Fruit fly (Drosophila melanogaster): ENCODE results near the gene CG15353.

dm6 chr2L:1988192-1988561 is 18.8 kb downstream of the CG15353 start, which contains the start of gene Npc2a:
- TF ChIP-seq CG33017 (tag; optimal IDR thresholded peaks at IDR 0.05) = no peak
- TF ChIP-seq CG11617 (GFP tag; optimal IDR thresholded peaks at IDR 0.05) = no peak
- TF ChIP-seq CG5204 (GFP tag; optimal IDR thresholded peaks at IDR 0.05) = no peak
- TF ChIP-seq tj (GFP tag; optimal IDR thresholded peaks at IDR 0.05) = peak; percentile 98
- TF ChIP-seq Mnt (GFP tag; optimal IDR thresholded peaks at IDR 0.05) = no peak
- no peak for TF ChIP-seq pad (GFP tag; optimal IDR thresholded peaks at IDR 0.05)
- TF ChIP-seq Clk (GFP tag; optimal IDR thresholded peaks at IDR 0.05) = no peak
- TF ChIP-seq cnc (optimal IDR thresholded peaks at IDR 0.05) = no peak
- TF ChIP-seq toe (GFP tag; optimal IDR thresholded peaks at IDR 0.05) = no peak
- no peak for TF ChIP-seq CG14711 (tag; optimal IDR thresholded peaks at IDR 0.05)
- TF ChIP-seq Crg-1 (GFP tag; optimal IDR thresholded peaks at IDR 0.05) = no peak
